Fruit fly (Drosophila melanogaster): Measurements from ENCODE around the gene Esyt2.

DNA sequence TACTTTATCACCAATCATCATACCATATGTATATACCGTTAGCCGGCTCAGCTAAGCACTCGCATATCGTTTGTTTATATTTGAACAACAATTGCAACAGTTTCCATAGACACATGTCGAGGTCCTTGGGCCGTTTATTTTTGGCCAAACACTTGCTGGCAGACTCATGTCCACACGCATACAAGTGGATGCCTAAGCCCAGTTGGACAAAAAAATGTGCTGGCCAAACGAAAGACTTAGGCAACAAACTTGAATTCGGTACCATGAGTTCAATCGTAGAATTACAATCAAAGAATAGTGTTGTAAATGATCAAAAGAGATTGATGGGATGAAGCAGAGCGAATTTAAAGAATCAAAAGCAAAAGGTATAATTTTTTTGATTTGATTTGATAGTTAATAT is 20.9 kb upstream of the Esyt2 start, which contains the start of gene CG13622:
- TF ChIP-seq sv (GFP tag; optimal IDR thresholded peaks at IDR 0.05), result no peak
- TF ChIP-seq foxo (GFP tag; optimal IDR thresholded peaks at IDR 0.05), result no peak
- TF ChIP-seq Abd-B (GFP tag; optimal IDR thresholded peaks at IDR 0.05), result no peak
